Worm (Caenorhabditis elegans) whole organism, L1 larva: ENCODE results near the gene nrps-1.

ENCODE experiments used
- C04F5.9 ChIP-seq: sonication (generic microtip); optimal IDR thresholded peaks from 2 replicates; lab custom pipeline; 2016; ENCODE audit warnings: missing genetic modification characterization, missing compliant biosample characterization
- C16A3.4 ChIP-seq: fragments of 150-350 bp; optimal IDR thresholded peaks from 2 replicates; lab custom pipeline; 2014; ENCODE audit warnings: missing biosample characterization, missing genetic modification characterization
- F16B12.6 ChIP-seq: fragments of 150-350 bp; optimal IDR thresholded peaks from 2 replicates; lab custom pipeline; 2014; ENCODE audit warnings: missing biosample characterization, missing genetic modification characterization
- Y116A8C.19 ChIP-seq: sonication (generic microtip); optimal IDR thresholded peaks from 2 replicates; lab custom pipeline; 2016; ENCODE audit warnings: missing compliant biosample characterization, missing genetic modification characterization, borderline replicate concordance
- aha-1 ChIP-seq: fragments of 150-350 bp; optimal IDR thresholded peaks from 2 replicates; lab custom pipeline; 2014; ENCODE audit warnings: missing biosample characterization, missing genetic modification characterization
- alr-1 ChIP-seq: fragments of 200-800 bp; sonication (Bioruptor generic); optimal IDR thresholded peaks from 2 replicates; lab custom pipeline; 2018; ENCODE audit warnings: borderline replicate concordance, mild to moderate bottlenecking, missing genetic modification characterization, missing compliant biosample characterization
- ama-1 ChIP-seq: fragments of 150-350 bp; optimal IDR thresholded peaks from 2 replicates; lab custom pipeline; 2014
- blmp-1 ChIP-seq: fragments of 150-350 bp; optimal IDR thresholded peaks from 2 replicates; lab custom pipeline; 2014; ENCODE audit warnings: missing biosample characterization, missing genetic modification characterization
- ceh-82 ChIP-seq, 3 experiments: fragments of 150-350 bp in 1 of 3; sonication (generic microtip) in 2 of 3; optimal IDR thresholded peaks; 2 replicates each; lab custom pipeline; 2014 to 2017; ENCODE audit warnings: missing biosample characterization in 3 of 3, missing genetic modification characterization in 3 of 3
- ceh-90 ChIP-seq: sonication (generic microtip); optimal IDR thresholded peaks from 2 replicates; lab custom pipeline; 2016; ENCODE audit warnings: missing genetic modification characterization, missing compliant biosample characterization
- ces-1 ChIP-seq: fragments of 150-350 bp; optimal IDR thresholded peaks from 2 replicates; lab custom pipeline; 2014; ENCODE audit warnings: missing biosample characterization, missing genetic modification reagents, missing genetic modification characterization
- dpl-1 ChIP-seq, 3 experiments: fragments of 150-350 bp in 2 of 3; sonication (generic microtip) in 1 of 3; optimal IDR thresholded peaks; 2 replicates each; lab custom pipeline; 2014 to 2017; ENCODE audit warnings: missing biosample characterization in 3 of 3, missing genetic modification characterization in 3 of 3, missing genetic modification reagents in 3 of 3
- efl-1 ChIP-seq, 4 experiments: fragments of 150-350 bp; optimal IDR thresholded peaks in 3 of 4; peaks in 1 of 4; 1 replicate in 1 of 4; 2 replicates in 3 of 4; lab custom pipeline; 2014; ENCODE audit warnings: missing biosample characterization in 2 of 4, missing genetic modification characterization in 2 of 4, missing genetic modification reagents in 2 of 4
- egl-13 ChIP-seq: sonication (generic microtip); optimal IDR thresholded peaks from 2 replicates; lab custom pipeline; 2016; ENCODE audit warnings: missing genotype, missing genetic modification reagents, missing genetic modification characterization, missing compliant biosample characterization
- elt-3 ChIP-seq, 6 experiments: fragments of 150-350 bp in 1 of 6; sonication (generic microtip); optimal IDR thresholded peaks; 2 replicates each; lab custom pipeline; 2017 to 2018; ENCODE audit warnings: missing biosample characterization in 6 of 6, missing genetic modification characterization in 6 of 6, inconsistent platforms in 1 of 6
- ets-5 ChIP-seq: fragments of 200-800 bp; sonication (Bioruptor generic); IDR thresholded peaks from 2 replicates; pipeline ENCODE4 v1.3.6; 2022; ENCODE audit warnings: missing genetic modification characterization, missing compliant biosample characterization
- fkh-4 ChIP-seq: sonication (generic microtip); optimal IDR thresholded peaks from 2 replicates; lab custom pipeline; 2016; ENCODE audit warnings: missing compliant biosample characterization, missing genetic modification characterization, borderline replicate concordance
- fos-1 ChIP-seq: fragments of 150-350 bp; optimal IDR thresholded peaks from 2 replicates; lab custom pipeline; 2014; ENCODE audit warnings: missing biosample characterization, missing genetic modification characterization
- hpl-2 ChIP-seq: fragments of 150-350 bp; optimal IDR thresholded peaks from 2 replicates; lab custom pipeline; 2014; ENCODE audit warnings: missing biosample characterization, missing genetic modification reagents, missing genetic modification characterization
- isw-1 ChIP-seq: fragments of 200-800 bp; sonication (Bioruptor generic); IDR thresholded peaks from 2 replicates; pipeline ENCODE4 v1.3.6; 2022; ENCODE audit warnings: missing genetic modification characterization, missing compliant biosample characterization
- jun-1 ChIP-seq: fragments of 150-350 bp; optimal IDR thresholded peaks from 2 replicates; lab custom pipeline; 2014; ENCODE audit warnings: missing biosample characterization, missing genetic modification reagents, missing genetic modification characterization
- lin-15B ChIP-seq: fragments of 150-350 bp; sonication (generic microtip); optimal IDR thresholded peaks from 3 replicates; lab custom pipeline; 2014; ENCODE audit warnings: missing biosample characterization, missing genetic modification characterization
- lin-35 ChIP-seq, 2 experiments: fragments of 150-350 bp; optimal IDR thresholded peaks; 2 replicates each; lab custom pipeline; 2014; ENCODE audit warnings: missing biosample characterization in 2 of 2, missing genetic modification characterization in 2 of 2, missing genetic modification reagents in 2 of 2
- lin-39 ChIP-seq: fragments of 150-350 bp; optimal IDR thresholded peaks from 2 replicates; lab custom pipeline; 2014; ENCODE audit warnings: missing biosample characterization, missing genetic modification reagents, missing genetic modification characterization
- lir-3 ChIP-seq: sonication (generic microtip); optimal IDR thresholded peaks from 2 replicates; lab custom pipeline; 2016; ENCODE audit warnings: mild to moderate bottlenecking, missing genetic modification characterization, moderate library complexity, missing compliant biosample characterization; ENCODE audit not compliant: poor library complexity
- lsy-2 ChIP-seq, 2 experiments: fragments of 150-350 bp; optimal IDR thresholded peaks; 2 replicates each; lab custom pipeline; 2014; ENCODE audit warnings: missing biosample characterization in 2 of 2, missing genetic modification characterization in 2 of 2
- nhr-11 ChIP-seq: fragments of 150-350 bp; optimal IDR thresholded peaks from 2 replicates; lab custom pipeline; 2014; ENCODE audit warnings: missing biosample characterization, missing genetic modification characterization
- nhr-20 ChIP-seq: sonication (generic microtip); optimal IDR thresholded peaks from 2 replicates; lab custom pipeline; 2016; ENCODE audit warnings: mild to moderate bottlenecking, missing genetic modification characterization, missing compliant biosample characterization
- nhr-28 ChIP-seq: fragments of 150-350 bp; optimal IDR thresholded peaks from 2 replicates; lab custom pipeline; 2014; ENCODE audit warnings: missing biosample characterization, missing genetic modification characterization
- nhr-76 ChIP-seq: sonication (generic microtip); optimal IDR thresholded peaks from 2 replicates; lab custom pipeline; 2017; ENCODE audit warnings: missing biosample characterization, missing genetic modification characterization
- nhr-77 ChIP-seq: fragments of 150-350 bp; optimal IDR thresholded peaks from 2 replicates; lab custom pipeline; 2014; ENCODE audit warnings: missing biosample characterization, missing genetic modification characterization
- nhr-90 ChIP-seq: sonication (generic microtip); optimal IDR thresholded peaks from 2 replicates; lab custom pipeline; 2016; ENCODE audit warnings: mild to moderate bottlenecking, missing genetic modification characterization, missing compliant biosample characterization; ENCODE audit not compliant: poor library complexity
- skn-1 ChIP-seq: fragments of 150-350 bp; optimal IDR thresholded peaks from 2 replicates; lab custom pipeline; 2014; ENCODE audit warnings: missing biosample characterization, missing genetic modification characterization
- swsn-7 ChIP-seq: sonication (generic microtip); optimal IDR thresholded peaks from 2 replicates; lab custom pipeline; 2016; ENCODE audit warnings: missing genetic modification characterization, missing compliant biosample characterization
- tlp-1 ChIP-seq: fragments of 150-350 bp; optimal IDR thresholded peaks from 2 replicates; lab custom pipeline; 2014; ENCODE audit warnings: missing biosample characterization, missing genetic modification characterization
- unc-98 ChIP-seq: fragments of 200-800 bp; sonication (Bioruptor generic); IDR thresholded peaks from 2 replicates; pipeline ENCODE4 v1.3.6; 2022; ENCODE audit warnings: missing genetic modification characterization, missing compliant biosample characterization
- vab-15 ChIP-seq: sonication (generic microtip); optimal IDR thresholded peaks from 2 replicates; lab custom pipeline; 2017; ENCODE audit warnings: missing genotype, mild to moderate bottlenecking, missing genetic modification characterization, missing compliant biosample characterization
- zag-1 ChIP-seq: fragments of 150-350 bp; optimal IDR thresholded peaks from 2 replicates; lab custom pipeline; 2014; ENCODE audit warnings: missing biosample characterization, missing genetic modification characterization
- ztf-11 ChIP-seq, 2 experiments: sonication (generic microtip); optimal IDR thresholded peaks; 2 replicates each; lab custom pipeline; 2016 to 2017; ENCODE audit warnings: missing genetic modification characterization in 2 of 2, missing biosample characterization in 1 of 2, missing compliant biosample characterization in 1 of 2

nrps-1 gene

DNA sequence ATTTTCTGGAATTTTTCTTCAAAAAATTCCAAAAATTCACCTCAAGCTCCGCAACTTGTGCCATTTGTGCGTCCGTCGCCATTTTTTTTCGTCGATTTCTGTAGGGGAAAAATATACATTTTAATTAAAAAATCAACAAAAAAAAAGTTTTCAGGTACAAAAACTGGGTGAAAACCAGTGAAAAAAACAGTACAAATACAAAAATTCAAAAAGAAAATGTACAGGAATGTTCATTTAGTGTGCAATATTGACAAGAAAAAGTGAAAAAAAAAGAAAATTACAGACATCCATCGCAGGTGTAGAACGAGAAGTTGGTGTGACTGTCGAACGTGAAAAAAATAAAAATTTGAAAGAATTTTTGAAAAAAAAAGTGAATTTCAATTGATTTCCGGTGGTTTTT is 31.7 kb upstream of the nrps-1 start, which contains the start of gene tin-10:
TSS of gene tin-10 (minus strand) at position 101 of the 400 bp plus-strand sequence.
- TF ChIP-seq lir-3 (tag; lab: Kevin White, UChicago) (no peak), tlp-1 (no peak), Y116A8C.19 (tag; lab: Kevin White, UChicago) (no peak), swsn-7 (tag; lab: Kevin White, UChicago) (no peak), nhr-28 (tag; lab: Kevin White, UChicago) (no peak), ceh-90 (tag; lab: Kevin White, UChicago) (no peak), ces-1 (GFP tag; lab: Kevin White, UChicago) (no peak), vab-15 (tag; lab: Kevin White, UChicago) (no peak), isw-1 (GFP tag; lab: Robert Waterston, UW) (no peak), elt-3 (tag; optimal IDR thresholded peaks at IDR 0.05; lab: Kevin White, UChicago) (no peak), aha-1 (no peak), C04F5.9 (tag; lab: Kevin White, UChicago) (no peak), dpl-1 (GFP tag; optimal IDR thresholded peaks at IDR 0.05; lab: Kevin White, UChicago) (no peak), lin-35 (GFP tag; optimal IDR thresholded peaks at IDR 0.05; lab: Kevin White, UChicago) (no peak), ets-5 (GFP tag; lab: Robert Waterston, UW) (no peak), ama-1 (lab: Kevin White, UChicago) (no peak), ztf-11 (tag; optimal IDR thresholded peaks at IDR 0.05; lab: Kevin White, UChicago) (no peak), unc-98 (GFP tag; lab: Robert Waterston, UW) (no peak), nhr-11 (tag; lab: Kevin White, UChicago) (no peak), fkh-4 (tag; lab: Kevin White, UChicago) (no peak)
- TF ChIP-seq, all 84 proteins: peak for 0

ce11 chrIII:11505213-11505612 is 29.3 kb upstream of the nrps-1 start, which contains the start of the genes Y66D12A.21 and spe-6:
Gene Y66D12A.21 (minus strand): TSS chrIII:11505302.
Gene spe-6 (plus strand): TSS chrIII:11505488.
- TF ChIP-seq vab-15 (tag; lab: Kevin White, UChicago): no peak
- peak; percentile 52 for TF ChIP-seq F16B12.6 (tag; lab: Kevin White, UChicago)
- TF ChIP-seq jun-1 (tag; lab: Kevin White, UChicago): no peak
- TF ChIP-seq hpl-2 (GFP tag; lab: Kevin White, UChicago): no peak
- TF ChIP-seq lsy-2 (tag; optimal IDR thresholded peaks at IDR 0.05; lab: Kevin White, UChicago): peak in 1 of 2 experiments; percentile 67
- no peak for TF ChIP-seq lin-39 (tag; lab: Kevin White, UChicago)
- peak; percentile 28 to 68 (median 49) for TF ChIP-seq dpl-1 (GFP tag; optimal IDR thresholded peaks at IDR 0.05; lab: Kevin White, UChicago)
- no peak for TF ChIP-seq nhr-90
- TF ChIP-seq nhr-20: no peak
- TF ChIP-seq efl-1 (optimal IDR thresholded peaks at IDR 0.05; lab: Kevin White, UChicago): peak; percentile 57 to 70
- TF ChIP-seq efl-1 (GFP tag; optimal IDR thresholded peaks at IDR 0.05 in 1 of 2; lab: Kevin White, UChicago): peak; percentile 54 to 91
- peak; percentile 50 to 55 for TF ChIP-seq lin-35 (GFP tag; optimal IDR thresholded peaks at IDR 0.05; lab: Kevin White, UChicago)
- TF ChIP-seq zag-1: no peak
- peak; percentile 30 for TF ChIP-seq blmp-1
- peak in 1 of 3 experiments; percentile 12 for TF ChIP-seq ceh-82 (tag; optimal IDR thresholded peaks at IDR 0.05; lab: Kevin White, UChicago)
- TF ChIP-seq fos-1: no peak
- no peak for TF ChIP-seq egl-13 (tag; lab: Kevin White, UChicago)
- no peak for TF ChIP-seq nhr-76
- TF ChIP-seq skn-1 (tag; lab: Kevin White, UChicago): peak; percentile 28
- TF ChIP-seq lin-15B (tag; lab: Kevin White, UChicago): peak; percentile 56
- TF ChIP-seq C16A3.4 (tag; lab: Kevin White, UChicago): peak; percentile 7

ce11 chrIII:11505621-11506020 is 28.9 kb upstream of the nrps-1 start:
- TF ChIP-seq alr-1 (peak; percentile 95), nhr-77 (tag; lab: Kevin White, UChicago) (no peak), nhr-76 (no peak)
